Fruit fly (Drosophila melanogaster) whole organism: ENCODE results near the gene Ptp61F.

Experiments used
- CG8478 ChIP-seq: fragments of >200 bp; optimal IDR thresholded peaks from 2 replicates; lab custom pipeline; 2018; ENCODE audit warnings: inconsistent platforms
- usp ChIP-seq: fragments of >200 bp; optimal IDR thresholded peaks from 2 replicates; lab custom pipeline; 2017; ENCODE audit warnings: missing biosample characterization, missing genetic modification characterization, mixed read lengths

DNA sequence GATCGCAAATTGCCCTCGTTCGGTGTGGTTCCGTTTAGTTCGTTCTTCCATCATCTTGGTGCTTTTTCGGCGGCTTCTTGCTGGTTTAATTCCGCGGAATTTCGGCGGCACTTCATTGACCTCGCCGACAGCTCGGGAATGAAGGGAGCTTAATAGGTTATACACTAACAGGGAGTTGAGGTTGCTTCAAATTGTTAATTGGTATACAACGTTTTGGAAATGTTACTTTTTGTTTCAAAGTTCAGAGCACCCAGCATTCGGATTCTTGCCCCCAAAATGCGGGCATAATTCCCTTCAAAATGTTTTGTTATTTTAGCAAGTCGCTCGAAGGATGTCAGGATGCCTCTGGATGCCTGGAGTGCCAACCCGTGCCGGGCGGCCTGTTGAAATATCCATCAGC, 57.2 kb downstream of the Ptp61F start:
- TF ChIP-seq CG8478 (lab: Kevin White, UChicago) (no peak), usp (no peak)
